Fruit fly (Drosophila melanogaster): ENCODE measurements around the gene CG2187.

CG2187 gene

DNA sequence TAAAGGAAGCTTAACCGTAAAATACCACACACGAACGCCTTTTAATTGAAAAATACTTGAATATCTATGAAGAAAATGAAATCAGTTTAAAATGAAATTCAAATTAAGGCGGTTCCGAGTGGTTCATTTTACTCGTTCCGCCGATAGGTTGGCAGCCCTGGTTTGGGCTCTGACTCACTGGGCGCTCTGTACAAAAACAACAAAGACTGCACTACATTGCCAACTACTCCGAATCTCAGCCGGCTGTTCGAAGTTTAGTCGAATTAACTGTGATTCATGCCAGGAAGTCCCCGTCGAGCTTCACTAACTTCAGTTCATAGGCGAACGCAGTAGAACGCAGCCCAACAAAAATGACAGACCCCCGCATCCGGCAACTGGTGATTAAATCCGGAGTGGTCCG, 15.2 kb downstream of the CG2187 start, which contains the start of gene Tbca:
Gene Tbca, plus strand, starts transcription at position 212 of the 400 bp plus-strand sequence.
- 0 out of 2 replicates have a peak, but pooled peaks have one; percentile 8 for TF ChIP-seq CG12605 (GFP tag; IDR thresholded peaks at IDR 0.05)
- TF ChIP-seq CG34367 (tag; optimal IDR thresholded peaks at IDR 0.05), result no peak
- TF ChIP-seq Pif1B (GFP tag; optimal IDR thresholded peaks at IDR 0.05), result no peak
- TF ChIP-seq CG10348 (GFP tag; IDR thresholded peaks at IDR 0.05), result no peak
- TF ChIP-seq gl (tag; optimal IDR thresholded peaks at IDR 0.05), result peak; percentile 49
- TF ChIP-seq CG4496 (GFP tag; IDR thresholded peaks at IDR 0.05), result peak; percentile 61; the same call in 2 of the 3 replicates
- no peak for TF ChIP-seq Ets98B (GFP tag; IDR thresholded peaks at IDR 0.05)
- TF ChIP-seq CG17806 (tag; optimal IDR thresholded peaks at IDR 0.05), result peak; percentile 11

DNA sequence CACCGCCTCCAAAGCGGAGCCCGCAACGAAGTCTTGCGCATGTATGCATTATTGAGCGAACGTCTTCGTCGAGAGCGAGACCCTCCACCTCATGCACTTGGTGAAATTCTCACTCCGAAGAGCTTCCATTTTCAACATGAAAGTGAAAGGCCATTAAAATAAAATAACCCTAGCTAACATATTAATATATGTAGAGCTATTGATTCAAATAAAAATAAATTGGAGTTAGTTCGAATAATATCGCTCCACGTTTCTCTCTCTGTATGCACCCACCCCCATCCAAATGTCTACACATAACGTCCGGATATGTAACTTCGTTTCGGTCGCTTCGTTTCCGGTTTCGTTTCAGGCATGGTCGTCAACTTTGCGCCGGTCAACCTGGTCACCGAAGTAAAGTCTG, 17.2 kb downstream of the CG2187 start:
- TF ChIP-seq CG4496 (GFP tag; IDR thresholded peaks at IDR 0.05), result peak; percentile 46; the same call in 1 of the 3 replicates
- peak; percentile 8 for TF ChIP-seq CG15710 (tag; optimal IDR thresholded peaks at IDR 0.05)
- TF ChIP-seq Ets98B (GFP tag; IDR thresholded peaks at IDR 0.05), result no peak
- 0 out of 3 replicates have a peak, but pooled peaks have one; percentile 40 for TF ChIP-seq fd96Ca (GFP tag; IDR thresholded peaks at IDR 0.05)

DNA sequence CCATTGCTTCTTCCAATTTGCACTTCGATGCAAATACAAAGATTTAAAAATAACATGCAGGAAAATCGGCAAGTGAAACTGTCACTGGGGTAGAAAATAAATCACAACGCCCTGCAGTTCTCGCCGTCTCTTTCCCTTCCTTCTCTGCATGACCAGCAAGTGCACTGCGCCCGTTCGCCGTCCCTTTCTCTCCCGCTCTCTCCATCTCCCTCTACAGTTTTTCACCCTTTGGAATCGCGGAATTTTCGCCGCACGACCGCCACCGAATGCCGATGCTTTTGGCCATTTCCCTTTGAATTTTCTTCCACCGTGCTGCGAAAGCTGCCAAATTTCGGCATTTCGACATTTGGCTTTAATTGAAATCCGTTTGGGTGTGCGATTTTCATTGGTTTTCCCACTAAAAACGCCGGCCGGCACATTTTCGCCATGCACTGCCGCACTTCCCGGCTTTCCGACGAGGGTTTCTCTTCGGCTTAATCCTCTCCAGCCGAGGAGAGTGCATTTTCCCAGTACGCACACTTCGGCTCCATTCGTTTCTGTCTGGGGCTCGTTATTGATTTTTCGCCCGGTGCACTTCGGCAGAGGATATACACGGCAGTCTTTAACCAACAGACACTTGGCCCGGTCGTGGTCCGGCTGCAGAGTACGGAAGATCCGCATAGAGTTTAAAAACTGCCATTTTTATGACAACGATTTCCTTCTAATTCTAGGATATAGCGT, 19.2 kb downstream of the CG2187 start:
- TF ChIP-seq Pif1B (GFP tag; optimal IDR thresholded peaks at IDR 0.05), result no peak
- 0 out of 2 replicates have a peak, but pooled peaks have one; percentile 30 for TF ChIP-seq Ets98B (GFP tag; IDR thresholded peaks at IDR 0.05)
- TF ChIP-seq CG32121 (GFP tag; IDR thresholded peaks at IDR 0.05), result peak; percentile 66

- TF ChIP-seq fd96Ca (GFP tag; IDR thresholded peaks at IDR 0.05) (no peak), CG13204 (GFP tag; optimal IDR thresholded peaks at IDR 0.05) (no peak), Snoo (tag; optimal IDR thresholded peaks at IDR 0.05) (no peak), CG14655 (GFP tag; optimal IDR thresholded peaks at IDR 0.05) (no peak), D1 (tag; optimal IDR thresholded peaks at IDR 0.05) (no peak), gl (tag; optimal IDR thresholded peaks at IDR 0.05) (no peak), CG4496 (GFP tag; IDR thresholded peaks at IDR 0.05) (no peak), Ets98B (GFP tag; IDR thresholded peaks at IDR 0.05) (no peak), CG17806 (tag; optimal IDR thresholded peaks at IDR 0.05) (no peak), CG9948 (tag; optimal IDR thresholded peaks at IDR 0.05) (no peak), Pif1B (GFP tag; optimal IDR thresholded peaks at IDR 0.05) (no peak), Pif1A (GFP tag; optimal IDR thresholded peaks at IDR 0.05) (no peak), CG8301 (tag; optimal IDR thresholded peaks at IDR 0.05) (no peak), CG15710 (tag; optimal IDR thresholded peaks at IDR 0.05) (no peak)
Measured at dm6 chr3R:31738060-31738619, 20.3 kb downstream of the CG2187 start, which contains the start of gene eEF1alpha2. Gene eEF1alpha2, plus strand, starts transcription at chr3R:31738468.

DNA sequence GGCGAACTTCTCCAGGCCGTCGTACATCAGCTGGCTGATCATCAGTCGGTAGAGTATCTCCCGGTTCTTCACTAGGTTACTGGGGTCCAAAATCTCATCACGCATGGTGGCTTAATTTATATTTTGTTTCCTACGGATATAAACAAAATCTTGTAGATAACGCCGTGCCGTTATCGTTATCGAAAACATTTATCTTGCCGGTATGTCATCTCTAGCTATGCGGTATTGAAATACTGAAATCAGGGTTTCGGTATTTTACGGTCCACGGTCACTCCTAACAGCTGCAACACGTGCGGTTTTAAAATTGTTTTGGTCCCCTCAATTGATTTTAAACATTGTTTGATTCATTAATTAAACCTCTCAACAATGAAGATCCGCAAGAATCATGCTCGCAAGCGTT, 21.7 kb downstream of the CG2187 start, which contains the start of the genes CstF50 and CG11563:
Gene CstF50, minus strand, starts transcription at position 188 of the 400 bp plus-strand sequence.
Gene CG11563, plus strand, starts transcription at position 260 of the 400 bp plus-strand sequence.
- TF ChIP-seq Snoo (tag; optimal IDR thresholded peaks at IDR 0.05), result no peak
- TF ChIP-seq CG13204 (GFP tag; optimal IDR thresholded peaks at IDR 0.05), result no peak
- TF ChIP-seq Pif1B (GFP tag; optimal IDR thresholded peaks at IDR 0.05), result no peak
- no peak for TF ChIP-seq gl (tag; optimal IDR thresholded peaks at IDR 0.05)
- TF ChIP-seq D1 (tag; optimal IDR thresholded peaks at IDR 0.05), result no peak
- no peak for TF ChIP-seq CG17806 (tag; optimal IDR thresholded peaks at IDR 0.05)
- no peak for TF ChIP-seq CG9948 (tag; optimal IDR thresholded peaks at IDR 0.05)
- TF ChIP-seq CG8159 (tag; optimal IDR thresholded peaks at IDR 0.05), result no peak
- no peak for TF ChIP-seq CG12605 (GFP tag; IDR thresholded peaks at IDR 0.05)
- TF ChIP-seq CG8301 (tag; optimal IDR thresholded peaks at IDR 0.05), result no peak
- TF ChIP-seq CG32121 (GFP tag; IDR thresholded peaks at IDR 0.05), result no peak
- no peak for TF ChIP-seq fd96Ca (GFP tag; IDR thresholded peaks at IDR 0.05)
- TF ChIP-seq Ets98B (GFP tag; IDR thresholded peaks at IDR 0.05), result no peak
- no peak for TF ChIP-seq EcR (GFP tag; optimal IDR thresholded peaks at IDR 0.05)

DNA sequence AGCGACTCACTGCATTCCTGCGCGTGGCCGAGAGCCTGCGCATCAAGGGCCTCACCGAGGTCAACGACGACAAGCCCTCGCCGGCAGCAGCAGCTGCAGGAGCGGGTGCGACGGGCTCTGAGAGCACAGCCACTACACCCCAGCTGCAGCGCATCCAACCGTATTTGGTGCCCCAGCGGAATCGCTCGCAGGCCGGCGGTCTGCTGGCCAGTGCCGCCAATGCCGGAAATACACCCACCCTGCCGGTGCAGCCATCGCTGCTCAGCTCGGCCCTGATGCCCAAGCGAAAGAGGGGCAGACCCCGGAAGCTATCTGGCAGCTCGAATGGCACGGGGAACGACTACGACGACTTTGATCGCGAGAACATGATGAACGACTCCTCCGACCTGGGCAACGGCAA, 30.7 kb downstream of the CG2187 start:
- TF ChIP-seq gl (tag; optimal IDR thresholded peaks at IDR 0.05) (no peak), CG34367 (tag; optimal IDR thresholded peaks at IDR 0.05) (no peak), CG15710 (tag; optimal IDR thresholded peaks at IDR 0.05) (no peak), CG17806 (tag; optimal IDR thresholded peaks at IDR 0.05) (no peak), CG8301 (tag; optimal IDR thresholded peaks at IDR 0.05) (no peak), CG8159 (tag; optimal IDR thresholded peaks at IDR 0.05) (no peak), CG13204 (GFP tag; optimal IDR thresholded peaks at IDR 0.05) (no peak), CG14655 (GFP tag; optimal IDR thresholded peaks at IDR 0.05) (no peak), Ets98B (GFP tag; IDR thresholded peaks at IDR 0.05) (no peak), Pif1B (GFP tag; optimal IDR thresholded peaks at IDR 0.05) (no peak), CG9948 (tag; optimal IDR thresholded peaks at IDR 0.05) (no peak), fd96Ca (GFP tag; IDR thresholded peaks at IDR 0.05) (no peak), rn (GFP tag; IDR thresholded peaks at IDR 0.05) (no peak), EcR (GFP tag; optimal IDR thresholded peaks at IDR 0.05) (no peak), CG4496 (GFP tag; IDR thresholded peaks at IDR 0.05) (no peak), CG10348 (GFP tag; IDR thresholded peaks at IDR 0.05) (no peak), D1 (tag; optimal IDR thresholded peaks at IDR 0.05) (no peak), Pif1A (GFP tag; optimal IDR thresholded peaks at IDR 0.05) (no peak), Snoo (tag; optimal IDR thresholded peaks at IDR 0.05) (no peak), CG32121 (GFP tag; IDR thresholded peaks at IDR 0.05) (no peak)
